Worm (Caenorhabditis elegans) whole organism, L1 larva: Measurements from ENCODE around the gene mom-1.

ENCODE experiments used
- nhr-237 ChIP-seq: fragments of 150-350 bp; optimal IDR thresholded peaks from 2 replicates; lab custom pipeline; 2014; ENCODE audit warnings: missing biosample characterization, missing genetic modification characterization
- nhr-28 ChIP-seq: fragments of 150-350 bp; optimal IDR thresholded peaks from 2 replicates; lab custom pipeline; 2014; ENCODE audit warnings: missing biosample characterization, missing genetic modification characterization
- nhr-77 ChIP-seq: fragments of 150-350 bp; optimal IDR thresholded peaks from 2 replicates; lab custom pipeline; 2014; ENCODE audit warnings: missing biosample characterization, missing genetic modification characterization
- nhr-90 ChIP-seq: sonication (generic microtip); optimal IDR thresholded peaks from 2 replicates; lab custom pipeline; 2016; ENCODE audit warnings: mild to moderate bottlenecking, missing genetic modification characterization, missing compliant biosample characterization; ENCODE audit not compliant: poor library complexity
- unc-98 ChIP-seq: fragments of 200-800 bp; sonication (Bioruptor generic); IDR thresholded peaks from 2 replicates; pipeline ENCODE4 v1.3.6; 2022; ENCODE audit warnings: missing genetic modification characterization, missing compliant biosample characterization

DNA sequence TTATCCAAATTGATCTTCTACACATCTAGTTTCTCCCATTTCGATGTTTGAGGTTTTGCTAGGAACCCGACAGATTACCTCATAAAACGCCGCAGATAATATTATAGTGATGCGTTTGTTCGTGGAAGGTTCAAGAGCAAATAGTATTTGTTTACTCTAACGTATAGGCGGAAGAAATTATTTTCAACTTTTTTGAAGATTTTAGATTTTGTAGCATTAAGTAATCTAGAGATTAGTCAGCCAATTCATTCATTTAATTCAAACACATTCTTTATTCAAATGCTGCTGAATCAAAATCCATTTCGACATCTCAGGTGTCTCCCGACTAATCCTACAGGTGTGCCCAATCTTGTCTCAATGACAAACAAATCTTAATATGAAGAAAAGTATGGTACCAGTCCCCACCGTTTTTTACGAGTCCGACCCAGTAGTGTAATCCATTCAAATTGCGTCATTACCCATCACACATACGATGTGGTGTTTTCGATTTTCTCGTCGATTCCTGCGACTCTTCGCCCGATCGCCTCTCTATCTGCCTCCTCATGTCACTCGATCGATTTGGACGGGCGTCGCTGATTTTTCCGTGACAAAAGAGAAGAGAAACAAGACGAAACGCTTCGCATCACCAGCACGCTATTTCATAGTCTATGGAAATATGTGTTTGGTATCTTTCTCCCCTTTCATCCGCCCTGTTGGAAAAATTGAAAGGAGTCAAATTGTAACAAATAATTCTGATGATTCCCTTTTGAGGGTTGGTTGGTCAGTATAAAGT lies 38.8 kb upstream of the mom-1 start:
- TF ChIP-seq nhr-28 (tag; lab: Kevin White, UChicago): no peak
- no peak for TF ChIP-seq unc-98 (GFP tag; lab: Robert Waterston, UW)
- peak; percentile 31 for TF ChIP-seq nhr-77 (tag; lab: Kevin White, UChicago)
- peak; percentile 57 for TF ChIP-seq nhr-90 (tag; lab: Kevin White, UChicago)
- TF ChIP-seq nhr-237 (tag; lab: Kevin White, UChicago): no peak
